Fruit fly (Drosophila melanogaster) whole organism, embryonic: ENCODE data around the gene Arp2.
A peak's percentile ranks its signal among the peaks of the same experiment; 100 is the strongest.

Source experiments
- Adf1 ChIP-seq: fragments of 200-800 bp; sonication (Bioruptor generic); IDR thresholded peaks from 2 replicates; pipeline ENCODE4 v1.3.6; 2022; ENCODE audit warnings: missing biosample characterization, missing genetic modification characterization
- Atf3 ChIP-seq: fragments of 200-800 bp; sonication (Bioruptor generic); optimal IDR thresholded peaks from 3 replicates; lab custom pipeline; 2016; ENCODE audit warnings: missing biosample characterization, missing genetic modification characterization
- CG10654 ChIP-seq: fragments of 200-800 bp; sonication (Bioruptor generic); optimal IDR thresholded peaks from 2 replicates; lab custom pipeline; 2016; ENCODE audit warnings: missing biosample characterization, missing genetic modification characterization
- CG13894 ChIP-seq: fragments of 200-800 bp; sonication (Bioruptor generic); optimal IDR thresholded peaks from 3 replicates; lab custom pipeline; 2018; ENCODE audit warnings: missing biosample characterization, mild to moderate bottlenecking, missing genetic modification characterization, moderate library complexity
- CG17328 ChIP-seq: fragments of 200-800 bp; sonication (Bioruptor generic); IDR thresholded peaks from 2 replicates; pipeline ENCODE4 v1.3.6; 2022; ENCODE audit warnings: missing biosample characterization, missing genetic modification characterization
- CG18599 ChIP-seq: fragments of 200-800 bp; sonication (Bioruptor generic); optimal IDR thresholded peaks from 3 replicates; lab custom pipeline; 2017; ENCODE audit warnings: missing biosample characterization, missing genetic modification characterization, mild to moderate bottlenecking, moderate library complexity, missing genetic modification reagents
- CG32772 ChIP-seq: fragments of 200-800 bp; sonication (Bioruptor generic); IDR thresholded peaks from 2 replicates; pipeline ENCODE4 v1.3.6; 2022; ENCODE audit warnings: missing biosample characterization, missing genetic modification characterization
- CG3847 ChIP-seq: fragments of 200-800 bp; sonication (Bioruptor generic); IDR thresholded peaks from 2 replicates; pipeline ENCODE4 v1.3.6; 2022; ENCODE audit warnings: missing biosample characterization, missing genetic modification characterization
- CG4360 ChIP-seq: fragments of 200-800 bp; sonication (Bioruptor generic); IDR thresholded peaks from 2 replicates; pipeline ENCODE4 v1.3.6; 2022; ENCODE audit warnings: missing biosample characterization, missing genetic modification characterization
- Deaf1 ChIP-seq: fragments of 200-800 bp; optimal IDR thresholded peaks from 3 replicates; lab custom pipeline; 2019; ENCODE audit warnings: missing biosample characterization, mild to moderate bottlenecking, missing genetic modification characterization, moderate library complexity
- Dref ChIP-seq: fragments of 200-800 bp; sonication (Bioruptor generic); IDR thresholded peaks from 2 replicates; pipeline ENCODE4 v1.3.6; 2022; ENCODE audit warnings: missing biosample characterization, missing genetic modification characterization
- ERR ChIP-seq: fragments of 200-800 bp; sonication (Bioruptor generic); optimal IDR thresholded peaks from 2 replicates; lab custom pipeline; 2016; ENCODE audit warnings: missing biosample characterization, missing genetic modification characterization
- GATAe ChIP-seq: fragments of 200-800 bp; sonication (Bioruptor generic); conservative IDR thresholded peaks from 2 replicates; pipeline ENCODE4 v1.3.6; 2022; ENCODE audit warnings: missing biosample characterization, missing genetic modification characterization
- Kr ChIP-seq: fragments of 200-800 bp; sonication (Bioruptor generic); optimal IDR thresholded peaks from 2 replicates; lab custom pipeline; 2017; ENCODE audit warnings: missing biosample characterization, mild to moderate bottlenecking, missing genetic modification characterization
- Sin3A ChIP-seq: fragments of >200 bp; optimal IDR thresholded peaks from 2 replicates; lab custom pipeline; 2018
- Trl ChIP-seq, 3 experiments: fragments of >200 bp in 2 of 3; fragments of 200-800 bp in 1 of 3; sonication (Bioruptor generic) in 1 of 3; optimal IDR thresholded peaks; 2 replicates in 1 of 3; 3 replicates in 2 of 3; lab custom pipeline; 2016 to 2017; ENCODE audit warnings: missing biosample characterization in 1 of 3, missing genetic modification characterization in 1 of 3
- YL-1 ChIP-seq: fragments of 200-800 bp; sonication (Bioruptor generic); optimal IDR thresholded peaks from 3 replicates; lab custom pipeline; 2017; ENCODE audit warnings: missing biosample characterization, mild to moderate bottlenecking, missing genetic modification characterization
- bab2 ChIP-seq: fragments of 200-800 bp; sonication (Bioruptor generic); optimal IDR thresholded peaks from 2 replicates; lab custom pipeline; 2016; ENCODE audit warnings: missing biosample characterization, missing genetic modification characterization
- bsh ChIP-seq, 2 experiments: fragments of 200-800 bp; sonication (Bioruptor generic); optimal IDR thresholded peaks; 2 replicates each; lab custom pipeline; 2017 to 2018; ENCODE audit warnings: mild to moderate bottlenecking in 2 of 2, missing biosample characterization in 2 of 2, missing genetic modification characterization in 2 of 2, moderate library complexity in 1 of 2
- cg ChIP-seq: fragments of 200-800 bp; sonication (Bioruptor generic); optimal IDR thresholded peaks from 3 replicates; lab custom pipeline; 2019; ENCODE audit warnings: missing biosample characterization, mild to moderate bottlenecking, missing genetic modification characterization, moderate library complexity
- crol ChIP-seq: fragments of 200-800 bp; sonication (Bioruptor generic); IDR thresholded peaks from 2 replicates; pipeline ENCODE4 v1.3.6; 2022; ENCODE audit warnings: missing biosample characterization, missing genetic modification characterization
- dati ChIP-seq: fragments of 200-800 bp; sonication (Bioruptor generic); IDR thresholded peaks from 2 replicates; pipeline ENCODE4 v1.3.6; 2022; ENCODE audit warnings: missing biosample characterization, missing genetic modification characterization
- dimm ChIP-seq: fragments of 200-800 bp; sonication (Bioruptor generic); IDR thresholded peaks from 2 replicates; pipeline ENCODE4 v1.3.6; 2022; ENCODE audit warnings: missing biosample characterization, missing genetic modification characterization
- dpn ChIP-seq, 2 experiments: fragments of 200-800 bp; sonication (Bioruptor generic); optimal IDR thresholded peaks; 3 replicates each; lab custom pipeline; 2016; ENCODE audit warnings: missing biosample characterization in 2 of 2, missing genetic modification characterization in 2 of 2
- esg ChIP-seq: fragments of 200-800 bp; sonication (Bioruptor generic); conservative IDR thresholded peaks from 2 replicates; pipeline ENCODE4 v1.3.6; 2022; ENCODE audit warnings: missing biosample characterization, missing genetic modification characterization
- ewg ChIP-seq: fragments of 200-800 bp; sonication (Bioruptor generic); optimal IDR thresholded peaks from 3 replicates; lab custom pipeline; 2017; ENCODE audit warnings: mild to moderate bottlenecking, missing biosample characterization, missing genetic modification reagents, missing genetic modification characterization
- hkb ChIP-seq, 2 experiments: fragments of 200-800 bp in 1 of 2; fragments of >200 bp in 1 of 2; sonication (Bioruptor generic) in 1 of 2; IDR thresholded peaks in 1 of 2; optimal IDR thresholded peaks in 1 of 2; 2 replicates each; pipeline versions ENCODE4 v1.3.6 to Lab custom; 2017 to 2022; ENCODE audit warnings: missing biosample characterization in 1 of 2, missing genetic modification characterization in 1 of 2
- nerfin-1 ChIP-seq: fragments of 200-800 bp; sonication (Bioruptor generic); optimal IDR thresholded peaks from 3 replicates; lab custom pipeline; 2019; ENCODE audit warnings: missing biosample characterization, mild to moderate bottlenecking, missing genetic modification characterization, moderate library complexity
- pita ChIP-seq: fragments of 200-800 bp; sonication (Bioruptor generic); optimal IDR thresholded peaks from 2 replicates; lab custom pipeline; 2017; ENCODE audit warnings: missing biosample characterization, mild to moderate bottlenecking, missing genetic modification characterization
- sima ChIP-seq: fragments of 200-800 bp; sonication (Bioruptor generic); optimal IDR thresholded peaks from 2 replicates; lab custom pipeline; 2016; ENCODE audit warnings: missing biosample characterization, missing genetic modification characterization
- sqz ChIP-seq: fragments of 200-800 bp; sonication (Bioruptor generic); optimal IDR thresholded peaks from 3 replicates; lab custom pipeline; 2018; ENCODE audit warnings: missing biosample characterization, mild to moderate bottlenecking, missing genetic modification characterization
- sug ChIP-seq: fragments of 200-800 bp; optimal IDR thresholded peaks from 2 replicates; lab custom pipeline; 2019; ENCODE audit warnings: missing biosample characterization, mild to moderate bottlenecking, missing genetic modification characterization, moderate library complexity
- yki ChIP-seq: fragments of >200 bp; optimal IDR thresholded peaks from 3 replicates; lab custom pipeline; 2018

Gene Arp2

DNA sequence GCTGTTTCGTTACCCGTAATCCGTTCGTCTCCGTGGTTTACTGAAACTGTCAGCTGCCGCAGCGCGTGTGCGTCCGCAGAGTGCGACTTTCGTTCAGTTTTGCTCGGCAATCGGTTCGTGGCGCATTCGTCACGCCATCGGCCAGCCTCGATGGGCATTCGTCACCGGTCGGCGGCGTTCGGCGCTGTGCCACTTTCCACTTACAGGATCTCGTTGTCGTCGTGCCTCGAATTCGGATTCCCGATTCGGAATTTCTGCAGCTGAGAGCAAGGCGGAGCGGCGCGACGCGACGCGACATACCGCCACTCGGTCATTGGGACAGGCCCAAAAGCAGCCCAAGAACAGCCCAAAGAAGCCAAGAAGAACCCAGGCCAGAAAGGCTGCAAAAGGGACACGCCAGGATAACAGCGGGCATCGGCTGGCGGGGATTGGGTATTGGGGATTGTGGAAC lies 20.7 kb downstream of the Arp2 start, which contains the start of gene para (continued):
- TF ChIP-seq Deaf1 (tag; lab: Kevin White, UChicago) (peak; percentile 95), CG4360 (GFP tag; lab: Robert Waterston, UW) (no peak), hkb (optimal IDR thresholded peaks at IDR 0.05; lab: Kevin White, UChicago) (no peak), hkb (GFP tag; IDR thresholded peaks at IDR 0.05; lab: Robert Waterston, UW) (no peak), dpn (GFP tag; optimal IDR thresholded peaks at IDR 0.05; lab: Kevin White, UChicago) (no peak), CG3847 (GFP tag; lab: Robert Waterston, UW) (no peak), crol (GFP tag; lab: Robert Waterston, UW) (peak; percentile 19; the same call in 1 of the 2 replicates), sima (GFP tag; lab: Kevin White, UChicago) (no peak)

- no peak for TF ChIP-seq bsh (GFP tag; optimal IDR thresholded peaks at IDR 0.05; lab: Kevin White, UChicago)
- TF ChIP-seq Kr (GFP tag; lab: Kevin White, UChicago), result no peak
- no peak for TF ChIP-seq CG10654 (GFP tag; lab: Kevin White, UChicago)
- TF ChIP-seq YL-1 (GFP tag; lab: Kevin White, UChicago), result no peak
- TF ChIP-seq CG4360 (GFP tag; lab: Robert Waterston, UW), result peak; percentile 83
- TF ChIP-seq ERR, result no peak
- TF ChIP-seq, all 482 proteins: peak for 1
These were observed 26.6 kb downstream of the Arp2 start for dm6 chrX:16527203-16527602.

- peak; percentile 68 for TF ChIP-seq sqz (GFP tag; lab: Kevin White, UChicago)
- TF ChIP-seq CG13894 (tag; lab: Kevin White, UChicago), result peak; percentile 69
- TF ChIP-seq Dref, result no peak
- TF ChIP-seq ewg, result peak; percentile 12
- TF ChIP-seq CG18599, result peak; percentile 15
- TF ChIP-seq Trl (optimal IDR thresholded peaks at IDR 0.05; lab: Kevin White, UChicago), result peak; percentile 75 to 77
- no peak for TF ChIP-seq Trl (GFP tag; optimal IDR thresholded peaks at IDR 0.05; lab: Kevin White, UChicago)
- no peak for TF ChIP-seq dati
- TF ChIP-seq dimm, result no peak
- peak; percentile 35; the same call in 1 of the 2 replicates for TF ChIP-seq Adf1 (GFP tag; lab: Robert Waterston, UW)
- TF ChIP-seq Atf3, result no peak
- TF ChIP-seq sug (tag; lab: Kevin White, UChicago), result no peak
- TF ChIP-seq pita (GFP tag; lab: Kevin White, UChicago), result no peak
- no peak for TF ChIP-seq CG32772 (GFP tag; lab: Robert Waterston, UW)
- TF ChIP-seq ERR, result peak; percentile 64
- TF ChIP-seq GATAe (GFP tag; lab: Robert Waterston, UW), result no peak
- no peak for TF ChIP-seq esg (GFP tag; lab: Robert Waterston, UW)
- no peak for TF ChIP-seq bab2 (GFP tag; lab: Kevin White, UChicago)
- peak; percentile 64 for TF ChIP-seq crol (GFP tag; lab: Robert Waterston, UW)
- TF ChIP-seq yki (lab: Kevin White, UChicago), result peak; percentile 55
- peak; percentile 36 for TF ChIP-seq Deaf1 (tag; lab: Kevin White, UChicago)
- peak; percentile 80 for TF ChIP-seq nerfin-1 (tag; lab: Kevin White, UChicago)
These were observed 27.6 kb downstream of the Arp2 start for dm6 chrX:16526084-16526734.

DNA sequence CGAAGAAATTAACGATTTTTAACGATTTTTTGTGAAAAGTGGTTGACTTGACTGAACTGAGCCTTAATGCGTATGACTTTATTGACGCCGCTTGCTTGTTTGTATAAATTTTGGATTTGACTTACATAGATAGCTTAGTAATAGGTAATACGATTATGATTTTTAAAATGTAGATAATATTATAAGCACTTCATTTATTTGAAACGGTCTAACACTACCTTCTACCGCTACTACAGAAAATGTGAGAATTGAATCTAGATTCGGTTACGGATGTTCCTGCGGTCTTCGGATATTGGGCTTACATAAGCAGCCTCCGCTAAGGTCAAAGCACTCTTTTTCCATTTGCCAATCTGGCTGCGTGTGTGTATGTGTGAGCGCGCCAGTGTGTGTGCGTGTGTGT lies 28.5 kb downstream of the Arp2 start, which contains the start of gene Cnx14D:
TSS of gene Cnx14D (minus strand) at position 101 of the 400 bp plus-strand sequence.
- TF ChIP-seq cg (GFP tag; lab: Kevin White, UChicago) (peak; percentile 38), CG17328 (GFP tag; lab: Robert Waterston, UW) (no peak), pita (GFP tag; lab: Kevin White, UChicago) (no peak), Sin3A (lab: Kevin White, UChicago) (no peak)
